Fruit fly (Drosophila melanogaster) whole organism, embryonic: ENCODE measurements around the gene CG13640.

ENCODE experiments used
- CG10366 ChIP-seq: fragments of 200-800 bp; sonication (Bioruptor generic); IDR thresholded peaks from 2 replicates; pipeline ENCODE4 v1.3.6; 2022; ENCODE audit warnings: missing biosample characterization, missing genetic modification characterization
- CG11504 ChIP-seq: fragments of 200-800 bp; sonication (Bioruptor generic); optimal IDR thresholded peaks from 3 replicates; lab custom pipeline; 2019; ENCODE audit warnings: missing biosample characterization, mild to moderate bottlenecking, missing genetic modification characterization, moderate library complexity
- CG12299 ChIP-seq: fragments of 200-800 bp; sonication (Bioruptor generic); optimal IDR thresholded peaks from 2 replicates; lab custom pipeline; 2018; ENCODE audit warnings: missing biosample characterization, mild to moderate bottlenecking, missing genetic modification characterization
- CG12391 ChIP-seq: fragments of 200-800 bp; sonication (Bioruptor generic); optimal IDR thresholded peaks from 3 replicates; lab custom pipeline; 2018; ENCODE audit warnings: missing biosample characterization, mild to moderate bottlenecking, missing genetic modification characterization, moderate library complexity
- CG13424 ChIP-seq: fragments of 200-800 bp; sonication (Bioruptor generic); optimal IDR thresholded peaks from 2 replicates; lab custom pipeline; 2019; ENCODE audit warnings: missing biosample characterization, mild to moderate bottlenecking, missing genetic modification characterization, moderate library complexity
- CG13775 ChIP-seq: fragments of 200-800 bp; sonication (Bioruptor generic); optimal IDR thresholded peaks from 3 replicates; lab custom pipeline; 2017; ENCODE audit warnings: missing biosample characterization, mild to moderate bottlenecking, missing genetic modification characterization
- CG14710 ChIP-seq: fragments of 200-800 bp; sonication (Bioruptor generic); optimal IDR thresholded peaks from 3 replicates; lab custom pipeline; 2019; ENCODE audit warnings: missing biosample characterization, mild to moderate bottlenecking, missing genetic modification characterization, moderate library complexity
- CG15601 ChIP-seq: fragments of 200-800 bp; sonication (Bioruptor generic); optimal IDR thresholded peaks from 3 replicates; lab custom pipeline; 2019; ENCODE audit warnings: missing biosample characterization, mild to moderate bottlenecking, missing genetic modification characterization, moderate library complexity
- CG17328 ChIP-seq: fragments of 200-800 bp; sonication (Bioruptor generic); IDR thresholded peaks from 2 replicates; pipeline ENCODE4 v1.3.6; 2022; ENCODE audit warnings: missing biosample characterization, missing genetic modification characterization
- CG2889 ChIP-seq: fragments of 200-800 bp; sonication (Bioruptor generic); IDR thresholded peaks from 3 replicates; pipeline ENCODE4 v1.3.6; 2022; ENCODE audit warnings: missing biosample characterization, missing genetic modification characterization
- CG30403 ChIP-seq: fragments of 200-800 bp; sonication (Bioruptor generic); optimal IDR thresholded peaks from 3 replicates; lab custom pipeline; 2016; ENCODE audit warnings: missing biosample characterization, missing genetic modification characterization
- CG7556 ChIP-seq: fragments of 200-800 bp; sonication (Bioruptor generic); optimal IDR thresholded peaks from 2 replicates; lab custom pipeline; 2017; ENCODE audit warnings: missing biosample characterization, mild to moderate bottlenecking, missing genetic modification characterization
- CG8924 ChIP-seq: fragments of 200-800 bp; optimal IDR thresholded peaks from 3 replicates; lab custom pipeline; 2019; ENCODE audit warnings: missing biosample characterization, mild to moderate bottlenecking, missing genetic modification characterization, moderate library complexity
- CG9727 ChIP-seq: fragments of 200-800 bp; sonication (Bioruptor generic); optimal IDR thresholded peaks from 3 replicates; lab custom pipeline; 2017; ENCODE audit warnings: missing biosample characterization, mild to moderate bottlenecking, missing genetic modification characterization
- Camta ChIP-seq: fragments of 200-800 bp; sonication (Bioruptor generic); optimal IDR thresholded peaks from 2 replicates; lab custom pipeline; 2016; ENCODE audit warnings: missing biosample characterization, missing genetic modification characterization
- Chrac-16 ChIP-seq: fragments of 200-800 bp; sonication (Bioruptor generic); optimal IDR thresholded peaks from 3 replicates; lab custom pipeline; 2016; ENCODE audit warnings: missing biosample characterization, missing genetic modification characterization
- Ets65A ChIP-seq: fragments of 200-800 bp; sonication (Bioruptor generic); peaks from one replicate; lab custom pipeline; 2016; ENCODE audit warnings: missing biosample characterization, missing genetic modification characterization
- HHEX ChIP-seq: fragments of 200-800 bp; sonication (Bioruptor generic); optimal IDR thresholded peaks from 3 replicates; lab custom pipeline; 2017; ENCODE audit warnings: missing biosample characterization, mild to moderate bottlenecking, missing genetic modification characterization, missing genetic modification reagents
- Ptx1 ChIP-seq: fragments of 200-800 bp; sonication (Bioruptor generic); IDR thresholded peaks from 2 replicates; pipeline ENCODE4 v1.3.6; 2022; ENCODE audit warnings: missing biosample characterization, missing genetic modification characterization
- Sox102F ChIP-seq: fragments of 200-800 bp; sonication (Bioruptor generic); optimal IDR thresholded peaks from 2 replicates; lab custom pipeline; 2018; ENCODE audit warnings: missing biosample characterization, mild to moderate bottlenecking, missing genetic modification characterization, moderate library complexity
- Taf1 ChIP-seq: fragments of 200-800 bp; sonication (Bioruptor generic); IDR thresholded peaks from 2 replicates; pipeline ENCODE4 v1.3.6; 2022; ENCODE audit warnings: missing biosample characterization, missing genetic modification characterization
- Xbp1 ChIP-seq: fragments of 200-800 bp; sonication (Bioruptor generic); optimal IDR thresholded peaks from 3 replicates; lab custom pipeline; 2016; ENCODE audit warnings: missing biosample characterization, mild to moderate bottlenecking, missing genetic modification characterization
- ara ChIP-seq: fragments of 200-800 bp; sonication (Bioruptor generic); IDR thresholded peaks from 2 replicates; pipeline ENCODE4 v1.3.6; 2022; ENCODE audit warnings: missing biosample characterization, missing genetic modification characterization
- disco-r ChIP-seq: fragments of 200-800 bp; sonication (Bioruptor generic); optimal IDR thresholded peaks from 2 replicates; lab custom pipeline; 2016; ENCODE audit warnings: missing biosample characterization, missing genetic modification characterization
- dm ChIP-seq: fragments of 200-800 bp; sonication (Bioruptor generic); optimal IDR thresholded peaks from 3 replicates; lab custom pipeline; 2016; ENCODE audit warnings: missing biosample characterization, missing genetic modification characterization
- dmrt11E ChIP-seq: fragments of 200-800 bp; sonication (Bioruptor generic); optimal IDR thresholded peaks from 3 replicates; lab custom pipeline; 2018; ENCODE audit warnings: missing biosample characterization, mild to moderate bottlenecking, missing genetic modification characterization, moderate library complexity
- dysf ChIP-seq: fragments of 200-800 bp; sonication (Bioruptor generic); IDR thresholded peaks from 3 replicates; pipeline ENCODE4 v1.3.6; 2022; ENCODE audit warnings: missing biosample characterization, missing genetic modification characterization
- esg ChIP-seq: fragments of 200-800 bp; sonication (Bioruptor generic); conservative IDR thresholded peaks from 2 replicates; pipeline ENCODE4 v1.3.6; 2022; ENCODE audit warnings: missing biosample characterization, missing genetic modification characterization
- fru ChIP-seq: fragments of >200 bp; optimal IDR thresholded peaks from 2 replicates; lab custom pipeline; 2017
- gsb-n ChIP-seq: fragments of 200-800 bp; sonication (Bioruptor generic); optimal IDR thresholded peaks from 3 replicates; lab custom pipeline; 2018; ENCODE audit warnings: missing biosample characterization, mild to moderate bottlenecking, missing genetic modification characterization
- ind ChIP-seq: fragments of 200-800 bp; sonication (Bioruptor generic); optimal IDR thresholded peaks from 3 replicates; lab custom pipeline; 2016; ENCODE audit warnings: missing biosample characterization, missing genetic modification characterization
- kay ChIP-seq: fragments of 200-800 bp; sonication (Bioruptor generic); optimal IDR thresholded peaks from 2 replicates; lab custom pipeline; 2016; ENCODE audit warnings: missing biosample characterization, missing genetic modification characterization
- pfk ChIP-seq: fragments of 200-800 bp; sonication (Bioruptor generic); optimal IDR thresholded peaks from 2 replicates; lab custom pipeline; 2018; ENCODE audit warnings: missing biosample characterization, mild to moderate bottlenecking, missing genetic modification characterization, moderate library complexity
- phol ChIP-seq: fragments of 200-800 bp; sonication (Bioruptor generic); optimal IDR thresholded peaks from 3 replicates; lab custom pipeline; 2018; ENCODE audit warnings: missing biosample characterization, mild to moderate bottlenecking, missing genetic modification characterization, moderate library complexity
- ranshi ChIP-seq: fragments of 200-800 bp; sonication (Bioruptor generic); IDR thresholded peaks from 2 replicates; pipeline ENCODE4 v1.3.6; 2022; ENCODE audit warnings: missing biosample characterization, missing genetic modification characterization
- ro ChIP-seq: fragments of 200-800 bp; sonication (Bioruptor generic); IDR thresholded peaks from 2 replicates; pipeline ENCODE4 v1.3.6; 2022; ENCODE audit warnings: missing biosample characterization, missing genetic modification characterization
- row ChIP-seq: fragments of 200-800 bp; sonication (Bioruptor generic); IDR thresholded peaks from 3 replicates; pipeline ENCODE4 v1.3.6; 2022; ENCODE audit warnings: missing biosample characterization, missing genetic modification characterization
- sens ChIP-seq: fragments of 200-800 bp; sonication (Bioruptor generic); peaks from one replicate; lab custom pipeline; 2016; ENCODE audit warnings: missing biosample characterization, missing genetic modification characterization
- sima ChIP-seq: fragments of 200-800 bp; sonication (Bioruptor generic); optimal IDR thresholded peaks from 2 replicates; lab custom pipeline; 2016; ENCODE audit warnings: missing biosample characterization, missing genetic modification characterization
- vfl ChIP-seq: fragments of 200-800 bp; sonication (Bioruptor generic); optimal IDR thresholded peaks from 2 replicates; lab custom pipeline; 2016; ENCODE audit warnings: missing biosample characterization, missing genetic modification characterization
- z ChIP-seq: fragments of 200-800 bp; sonication (Bioruptor generic); IDR thresholded peaks from 3 replicates; pipeline ENCODE4 v1.3.6; 2022; ENCODE audit warnings: missing biosample characterization, missing genetic modification characterization

CG13640 gene

DNA sequence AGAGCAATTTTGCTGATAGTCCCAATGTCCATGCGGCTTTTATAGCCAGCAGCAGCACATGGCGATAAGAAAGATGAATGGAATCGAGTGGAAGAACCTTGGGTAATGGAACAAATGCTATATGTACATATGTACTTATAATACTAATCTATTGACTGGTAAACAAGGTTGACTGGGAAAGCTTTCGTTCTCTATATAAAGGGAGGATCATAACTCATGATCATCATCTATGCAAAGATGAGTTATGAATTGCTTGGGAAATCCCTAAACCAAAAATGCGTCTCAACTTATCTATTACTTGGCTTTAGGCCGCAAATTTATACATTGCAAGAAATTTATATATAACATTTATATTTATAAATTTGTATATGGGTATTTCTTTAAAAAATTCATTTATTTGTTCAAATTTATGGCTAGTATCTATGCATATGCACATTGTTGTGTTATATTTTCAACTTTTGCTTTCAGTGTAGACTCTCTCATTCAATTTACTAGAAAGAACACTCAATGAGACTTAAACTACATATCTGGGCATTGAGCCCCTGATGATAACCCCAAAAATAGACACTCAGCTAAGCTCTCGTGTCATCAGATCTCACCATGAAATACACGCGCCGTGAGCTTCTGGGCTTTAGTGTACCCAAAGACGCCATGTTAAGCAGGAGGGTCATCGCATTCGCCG lies 2.9 kb upstream of the CG13640 start, which contains the start of the genes Srg1 and Elal (continued):
- no peak for TF ChIP-seq ro (GFP tag; lab: Robert Waterston, UW)
- TF ChIP-seq vfl = no peak
- peak; percentile 6 for TF ChIP-seq Xbp1 (GFP tag; lab: Kevin White, UChicago)
- TF ChIP-seq CG13775 (GFP tag; lab: Kevin White, UChicago) = peak; percentile 7
- peak; percentile 13 for TF ChIP-seq CG15601 (tag; lab: Kevin White, UChicago)
- TF ChIP-seq CG12299 (tag; lab: Kevin White, UChicago) = no peak
- TF ChIP-seq gsb-n (tag; lab: Kevin White, UChicago) = peak; percentile 5
- TF ChIP-seq ranshi (GFP tag; lab: Robert Waterston, UW) = 0 out of 2 replicates have a peak, but pooled peaks have one; percentile 39
- TF ChIP-seq CG2889 (GFP tag; lab: Robert Waterston, UW) = no peak
- TF ChIP-seq CG30403 (GFP tag; lab: Kevin White, UChicago) = peak; percentile 38
- 0 out of 2 replicates have a peak, but pooled peaks have one; percentile 17 for TF ChIP-seq CG17328 (GFP tag; lab: Robert Waterston, UW)
- peak; percentile 7 for TF ChIP-seq dmrt11E
- TF ChIP-seq CG14710 = no peak
- TF ChIP-seq sima (GFP tag; lab: Kevin White, UChicago) = no peak
- 0 out of 2 replicates have a peak, but pooled peaks have one; percentile 21 for TF ChIP-seq Taf1 (GFP tag; lab: Robert Waterston, UW)
- peak; percentile 41; the same call in 1 of the 3 replicates for TF ChIP-seq dysf (GFP tag; lab: Robert Waterston, UW)
- no peak for TF ChIP-seq Camta
- TF ChIP-seq esg = 0 out of 2 replicates have a peak, but pooled peaks have one; percentile 4
- TF ChIP-seq Ptx1 (GFP tag; lab: Robert Waterston, UW) = no peak
- TF ChIP-seq disco-r (GFP tag; lab: Kevin White, UChicago) = no peak
- no peak for TF ChIP-seq kay (GFP tag; lab: Kevin White, UChicago)
- peak; percentile 33 for TF ChIP-seq CG7556 (GFP tag; lab: Kevin White, UChicago)
- peak; percentile 30 for TF ChIP-seq pfk (GFP tag; lab: Kevin White, UChicago)
- TF ChIP-seq Chrac-16 (GFP tag; lab: Kevin White, UChicago) = peak; percentile 4
- TF ChIP-seq CG11504 (tag; lab: Kevin White, UChicago) = no peak
- no peak for TF ChIP-seq fru (lab: Kevin White, UChicago)
- no peak for TF ChIP-seq Ets65A (GFP tag; lab: Kevin White, UChicago)
- peak; percentile 36 for TF ChIP-seq CG9727 (GFP tag; lab: Kevin White, UChicago)
- peak; percentile 15 for TF ChIP-seq phol (tag; lab: Kevin White, UChicago)
- no peak for TF ChIP-seq HHEX (GFP tag; lab: Kevin White, UChicago)
- TF ChIP-seq dm (GFP tag; lab: Kevin White, UChicago) = no peak
- TF ChIP-seq ara (GFP tag; lab: Robert Waterston, UW) = no peak
- peak; percentile 44 for TF ChIP-seq CG12391
- peak; percentile 12 for TF ChIP-seq ind (GFP tag; lab: Kevin White, UChicago)
- no peak for TF ChIP-seq z (GFP tag; lab: Robert Waterston, UW)
- TF ChIP-seq row (GFP tag; lab: Robert Waterston, UW) = peak; percentile 60
- TF ChIP-seq Sox102F = no peak
- peak; percentile 26; the same call in 1 of the 2 replicates for TF ChIP-seq CG10366 (GFP tag; lab: Robert Waterston, UW)
- TF ChIP-seq CG13424 (tag; lab: Kevin White, UChicago) = peak; percentile 10

- TF ChIP-seq sens (GFP tag; lab: Kevin White, UChicago) (peak; percentile 1), CG8924 (no peak)
Measured at dm6 chr3R:24863894-24864293, 1.9 kb upstream of the CG13640 start.
